Fruit fly (Drosophila melanogaster) whole organism, prepupa: Measurements from ENCODE around the gene CG8206.

Experiments
- CG10669 ChIP-seq: fragments of 200-800 bp; sonication (Bioruptor generic); optimal IDR thresholded peaks from 3 replicates; lab custom pipeline; 2018; ENCODE audit warnings: missing biosample characterization, mild to moderate bottlenecking, missing genetic modification characterization, moderate library complexity
- CG31627 ChIP-seq: fragments of 200-800 bp; sonication (Bioruptor generic); optimal IDR thresholded peaks from 3 replicates; lab custom pipeline; 2016; ENCODE audit warnings: missing biosample characterization, missing genetic modification characterization
- CG3919 ChIP-seq: fragments of 200-800 bp; sonication (Bioruptor generic); optimal IDR thresholded peaks from 3 replicates; lab custom pipeline; 2016; ENCODE audit warnings: missing biosample characterization, missing genetic modification characterization
- CG4318 ChIP-seq: fragments of 200-800 bp; sonication (Bioruptor generic); optimal IDR thresholded peaks from 3 replicates; lab custom pipeline; 2017; ENCODE audit warnings: missing biosample characterization, mild to moderate bottlenecking, missing genetic modification characterization
- CG6163 ChIP-seq: fragments of 200-800 bp; sonication (Bioruptor generic); IDR thresholded peaks from 3 replicates; pipeline ENCODE4 v1.3.6; 2022; ENCODE audit warnings: missing biosample characterization, missing genetic modification characterization
- CG6808 ChIP-seq: fragments of 200-800 bp; sonication (Bioruptor generic); optimal IDR thresholded peaks from 3 replicates; lab custom pipeline; 2017; ENCODE audit warnings: missing biosample characterization, missing genetic modification characterization, mild to moderate bottlenecking, moderate library complexity, missing genetic modification reagents
- CG6854 ChIP-seq: fragments of 200-800 bp; sonication (Bioruptor generic); optimal IDR thresholded peaks from 2 replicates; lab custom pipeline; 2017; ENCODE audit warnings: missing biosample characterization, mild to moderate bottlenecking, missing genetic modification characterization
- Eip78C ChIP-seq: fragments of 200-800 bp; sonication (Bioruptor generic); peaks from one replicate; lab custom pipeline; 2016; ENCODE audit warnings: missing biosample characterization, missing genetic modification characterization
- Hr38 ChIP-seq: sonication (Bioruptor generic); optimal IDR thresholded peaks from 2 replicates; lab custom pipeline; 2016; ENCODE audit warnings: missing biosample characterization, missing genetic modification characterization
- Lpt ChIP-seq: fragments of 200-800 bp; sonication (Bioruptor generic); optimal IDR thresholded peaks from 3 replicates; lab custom pipeline; 2016; ENCODE audit warnings: missing biosample characterization, missing genetic modification characterization
- OdsH ChIP-seq: fragments of 200-800 bp; sonication (Bioruptor generic); optimal IDR thresholded peaks from 3 replicates; lab custom pipeline; 2016; ENCODE audit warnings: missing biosample characterization, missing genetic modification characterization
- dac ChIP-seq: fragments of 200-800 bp; sonication (Bioruptor generic); optimal IDR thresholded peaks from 2 replicates; lab custom pipeline; 2017; ENCODE audit warnings: missing biosample characterization, mild to moderate bottlenecking, missing genetic modification characterization
- fd59A ChIP-seq: fragments of 200-800 bp; sonication (Bioruptor generic); optimal IDR thresholded peaks from 2 replicates; lab custom pipeline; 2017; ENCODE audit warnings: missing biosample characterization, mild to moderate bottlenecking, missing genetic modification characterization, missing genetic modification reagents
- svp ChIP-seq: fragments of 200-800 bp; sonication (Bioruptor generic); peaks from one replicate; lab custom pipeline; 2016; ENCODE audit warnings: missing biosample characterization, missing genetic modification characterization

DNA sequence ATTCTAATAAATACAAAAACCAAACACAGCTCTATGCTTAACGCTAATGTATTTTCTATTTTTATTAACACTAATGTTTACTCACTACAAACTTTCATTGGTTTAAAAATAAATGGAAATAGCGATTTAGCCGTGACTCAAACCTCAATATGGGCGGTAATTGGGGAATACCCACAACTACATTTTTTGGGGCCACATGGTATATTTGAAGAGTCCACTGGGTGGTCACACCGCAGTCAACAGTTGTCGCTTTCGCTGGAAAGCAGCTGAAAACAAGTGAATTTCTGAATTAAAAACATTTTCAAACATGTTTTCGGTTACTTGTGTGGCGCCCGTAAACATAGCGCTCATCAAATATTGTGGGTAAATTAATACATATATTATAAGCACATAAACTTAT is 9.9 kb downstream of the CG8206 start, which contains the start of gene Mvd:
- TF ChIP-seq CG3919 (GFP tag; lab: Kevin White, UChicago) = no peak
- TF ChIP-seq CG6854 = no peak
- no peak for TF ChIP-seq Lpt (GFP tag; lab: Kevin White, UChicago)
- no peak for TF ChIP-seq CG6163
- no peak for TF ChIP-seq fd59A
- TF ChIP-seq CG31627 (GFP tag; lab: Kevin White, UChicago) = no peak
- TF ChIP-seq OdsH (GFP tag; lab: Kevin White, UChicago) = no peak
- no peak for TF ChIP-seq Hr38 (GFP tag; lab: Kevin White, UChicago)
- TF ChIP-seq CG10669 (GFP tag; lab: Kevin White, UChicago) = no peak
- TF ChIP-seq CG4318 (GFP tag; lab: Kevin White, UChicago) = no peak
- TF ChIP-seq CG6808 (GFP tag; lab: Kevin White, UChicago) = no peak
- no peak for TF ChIP-seq svp (GFP tag; lab: Kevin White, UChicago)
- peak; percentile 64 for TF ChIP-seq Eip78C
- TF ChIP-seq dac (GFP tag; lab: Kevin White, UChicago) = no peak
